Fruit fly (Drosophila melanogaster) whole organism, embryonic: ENCODE measurements around the gene CG15423.

ENCODE experiments used
- ATbp ChIP-seq: fragments of 200-800 bp; sonication (Bioruptor generic); optimal IDR thresholded peaks from 2 replicates; lab custom pipeline; 2017; ENCODE audit warnings: missing biosample characterization, mild to moderate bottlenecking, missing genetic modification characterization, missing genetic modification reagents
- C15 ChIP-seq: fragments of 200-800 bp; sonication (Bioruptor generic); IDR thresholded peaks from 3 replicates; pipeline ENCODE4 v1.3.6; 2022; ENCODE audit warnings: missing biosample characterization, missing genetic modification characterization
- CG10209 ChIP-seq: fragments of 200-800 bp; sonication (Bioruptor generic); optimal IDR thresholded peaks from 3 replicates; lab custom pipeline; 2017; ENCODE audit warnings: missing biosample characterization, mild to moderate bottlenecking, missing genetic modification characterization, missing genetic modification reagents
- CG10321 ChIP-seq: fragments of 200-800 bp; sonication (Bioruptor generic); IDR thresholded peaks from 2 replicates; pipeline ENCODE4 v1.3.6; 2022; ENCODE audit warnings: missing biosample characterization, missing genetic modification characterization
- CG10462 ChIP-seq: fragments of 200-800 bp; sonication (Bioruptor generic); optimal IDR thresholded peaks from 2 replicates; lab custom pipeline; 2016; ENCODE audit warnings: missing biosample characterization, missing genetic modification characterization
- CG11093 ChIP-seq: fragments of 200-800 bp; sonication (Bioruptor generic); IDR thresholded peaks from 3 replicates; pipeline ENCODE4 v1.3.6; 2022; ENCODE audit warnings: missing biosample characterization, missing genetic modification characterization
- CG11695 ChIP-seq: fragments of 200-800 bp; sonication (Bioruptor generic); IDR thresholded peaks from 3 replicates; pipeline ENCODE4 v1.3.6; 2022; ENCODE audit warnings: missing biosample characterization, missing genetic modification characterization
- CG12071 ChIP-seq: fragments of 200-800 bp; sonication (Bioruptor generic); optimal IDR thresholded peaks from 3 replicates; lab custom pipeline; 2018; ENCODE audit warnings: missing biosample characterization, mild to moderate bottlenecking, missing genetic modification characterization
- CG12155 ChIP-seq: fragments of 200-800 bp; sonication (Bioruptor generic); optimal IDR thresholded peaks from 3 replicates; lab custom pipeline; 2016; ENCODE audit warnings: missing biosample characterization, missing genetic modification characterization
- CG17359 ChIP-seq: fragments of 200-800 bp; sonication (Bioruptor generic); optimal IDR thresholded peaks from 3 replicates; lab custom pipeline; 2018; ENCODE audit warnings: missing biosample characterization, mild to moderate bottlenecking, missing genetic modification characterization, moderate library complexity
- CG1832 ChIP-seq: fragments of 200-800 bp; sonication (Bioruptor generic); optimal IDR thresholded peaks from 2 replicates; lab custom pipeline; 2017; ENCODE audit warnings: missing biosample characterization, mild to moderate bottlenecking, missing genetic modification characterization, inconsistent platforms
- CG18476 ChIP-seq: fragments of 200-800 bp; sonication (Bioruptor generic); optimal IDR thresholded peaks from 2 replicates; lab custom pipeline; 2016; ENCODE audit warnings: missing biosample characterization, mild to moderate bottlenecking, missing genetic modification characterization
- CG30020 ChIP-seq: fragments of 200-800 bp; optimal IDR thresholded peaks from 2 replicates; lab custom pipeline; 2019; ENCODE audit warnings: missing biosample characterization, mild to moderate bottlenecking, missing genetic modification characterization, moderate library complexity
- CG31441 ChIP-seq: fragments of 200-800 bp; sonication (Bioruptor generic); IDR thresholded peaks from 2 replicates; pipeline ENCODE4 v1.3.6; 2022; ENCODE audit warnings: missing biosample characterization, missing genetic modification characterization
- CG4707 ChIP-seq: fragments of 200-800 bp; sonication (Bioruptor generic); optimal IDR thresholded peaks from 2 replicates; lab custom pipeline; 2018; ENCODE audit warnings: missing biosample characterization, mild to moderate bottlenecking, missing genetic modification characterization, moderate library complexity
- CG6689 ChIP-seq: fragments of 200-800 bp; sonication (Bioruptor generic); IDR thresholded peaks from 2 replicates; pipeline ENCODE4 v1.3.6; 2022; ENCODE audit warnings: missing biosample characterization, missing genetic modification characterization
- CG8765 ChIP-seq: fragments of 200-800 bp; sonication (Bioruptor generic); IDR thresholded peaks from 2 replicates; pipeline ENCODE4 v1.3.6; 2022; ENCODE audit warnings: missing biosample characterization, missing genetic modification characterization
- CG8924 ChIP-seq: fragments of 200-800 bp; optimal IDR thresholded peaks from 3 replicates; lab custom pipeline; 2019; ENCODE audit warnings: missing biosample characterization, mild to moderate bottlenecking, missing genetic modification characterization, moderate library complexity
- CG9609 ChIP-seq: fragments of 200-800 bp; sonication (Bioruptor generic); optimal IDR thresholded peaks from 3 replicates; lab custom pipeline; 2016; ENCODE audit warnings: missing biosample characterization, missing genetic modification characterization
- CHES-1-like ChIP-seq: fragments of 200-800 bp; sonication (Bioruptor generic); optimal IDR thresholded peaks from 2 replicates; lab custom pipeline; 2016; ENCODE audit warnings: missing biosample characterization, missing genetic modification characterization
- D ChIP-seq, 2 experiments: fragments of 200-800 bp in 1 of 2; fragments of >200 bp in 1 of 2; sonication (Bioruptor generic) in 1 of 2; optimal IDR thresholded peaks; 2 replicates in 1 of 2; 3 replicates in 1 of 2; lab custom pipeline; 2017; ENCODE audit warnings: mild to moderate bottlenecking in 1 of 2, missing biosample characterization in 1 of 2, missing genetic modification characterization in 1 of 2, missing genetic modification reagents in 1 of 2
- Dip3 ChIP-seq: fragments of 200-800 bp; sonication (Bioruptor generic); optimal IDR thresholded peaks from 3 replicates; lab custom pipeline; 2016; ENCODE audit warnings: missing biosample characterization, missing genetic modification characterization
- Hsf ChIP-seq: fragments of 200-800 bp; sonication (Bioruptor generic); optimal IDR thresholded peaks from 3 replicates; lab custom pipeline; 2016; ENCODE audit warnings: missing biosample characterization, missing genetic modification characterization
- Kr ChIP-seq: fragments of 200-800 bp; sonication (Bioruptor generic); optimal IDR thresholded peaks from 2 replicates; lab custom pipeline; 2017; ENCODE audit warnings: missing biosample characterization, mild to moderate bottlenecking, missing genetic modification characterization
- MBD-R2 ChIP-seq: fragments of 200-800 bp; sonication (Bioruptor generic); IDR thresholded peaks from 2 replicates; pipeline ENCODE4 v1.3.6; 2022; ENCODE audit warnings: missing biosample characterization, missing genetic modification characterization
- NFAT ChIP-seq: fragments of 200-800 bp; sonication (Bioruptor generic); IDR thresholded peaks from 2 replicates; pipeline ENCODE4 v1.3.6; 2022; ENCODE audit warnings: missing biosample characterization, missing genetic modification characterization
- Optix ChIP-seq: fragments of 200-800 bp; sonication (Bioruptor generic); IDR thresholded peaks from 3 replicates; pipeline ENCODE4 v1.3.6; 2022; ENCODE audit warnings: missing biosample characterization, missing genetic modification characterization
- PHDP ChIP-seq: fragments of 200-800 bp; sonication (Bioruptor generic); optimal IDR thresholded peaks from 3 replicates; lab custom pipeline; 2018; ENCODE audit warnings: missing biosample characterization, mild to moderate bottlenecking, missing genetic modification characterization, moderate library complexity
- Rfx ChIP-seq: fragments of 200-800 bp; sonication (Bioruptor generic); IDR thresholded peaks from 2 replicates; pipeline ENCODE4 v1.3.6; 2022; ENCODE audit warnings: missing biosample characterization, missing genetic modification characterization
- Taf1 ChIP-seq: fragments of 200-800 bp; sonication (Bioruptor generic); IDR thresholded peaks from 2 replicates; pipeline ENCODE4 v1.3.6; 2022; ENCODE audit warnings: missing biosample characterization, missing genetic modification characterization
- Xrp1 ChIP-seq: fragments of 200-800 bp; sonication (Bioruptor generic); IDR thresholded peaks from 2 replicates; pipeline ENCODE4 v1.3.6; 2022; ENCODE audit warnings: missing biosample characterization, missing genetic modification characterization
- bab2 ChIP-seq: fragments of 200-800 bp; sonication (Bioruptor generic); optimal IDR thresholded peaks from 2 replicates; lab custom pipeline; 2016; ENCODE audit warnings: missing biosample characterization, missing genetic modification characterization
- bcd ChIP-seq: fragments of 200-800 bp; sonication (Bioruptor generic); optimal IDR thresholded peaks from 2 replicates; lab custom pipeline; 2017; ENCODE audit warnings: missing biosample characterization, mild to moderate bottlenecking, missing genetic modification characterization
- cas ChIP-seq: fragments of 200-800 bp; sonication (Bioruptor generic); IDR thresholded peaks from 2 replicates; pipeline ENCODE4 v1.3.6; 2022; ENCODE audit warnings: missing biosample characterization, missing genetic modification characterization
- caup ChIP-seq: fragments of 200-800 bp; sonication (Bioruptor generic); optimal IDR thresholded peaks from 3 replicates; lab custom pipeline; 2017; ENCODE audit warnings: missing biosample characterization, mild to moderate bottlenecking, missing genetic modification characterization, moderate library complexity; ENCODE audit not compliant: severe bottlenecking
- dysf ChIP-seq: fragments of 200-800 bp; sonication (Bioruptor generic); IDR thresholded peaks from 3 replicates; pipeline ENCODE4 v1.3.6; 2022; ENCODE audit warnings: missing biosample characterization, missing genetic modification characterization
- esg ChIP-seq: fragments of 200-800 bp; sonication (Bioruptor generic); conservative IDR thresholded peaks from 2 replicates; pipeline ENCODE4 v1.3.6; 2022; ENCODE audit warnings: missing biosample characterization, missing genetic modification characterization
- ham ChIP-seq: fragments of 200-800 bp; sonication (Bioruptor generic); IDR thresholded peaks from 2 replicates; pipeline ENCODE4 v1.3.6; 2022; ENCODE audit warnings: missing biosample characterization, missing genetic modification characterization
- ind ChIP-seq: fragments of 200-800 bp; sonication (Bioruptor generic); optimal IDR thresholded peaks from 3 replicates; lab custom pipeline; 2016; ENCODE audit warnings: missing biosample characterization, missing genetic modification characterization
- inv ChIP-seq: fragments of 200-800 bp; sonication (Bioruptor generic); IDR thresholded peaks from 2 replicates; pipeline ENCODE4 v1.3.6; 2022; ENCODE audit warnings: missing biosample characterization, missing genetic modification characterization; ENCODE audit not compliant: partially characterized antibody
- oc ChIP-seq: fragments of 200-800 bp; sonication (Bioruptor generic); optimal IDR thresholded peaks from 2 replicates; lab custom pipeline; 2018; ENCODE audit warnings: missing biosample characterization, mild to moderate bottlenecking, missing genetic modification characterization, moderate library complexity
- psq ChIP-seq: fragments of 200-800 bp; sonication (Bioruptor generic); optimal IDR thresholded peaks from 2 replicates; lab custom pipeline; 2017; ENCODE audit warnings: missing biosample characterization, missing genetic modification characterization
- sd ChIP-seq: fragments of 200-800 bp; sonication (Bioruptor generic); optimal IDR thresholded peaks from 3 replicates; lab custom pipeline; 2018; ENCODE audit warnings: missing biosample characterization, mild to moderate bottlenecking, missing genetic modification characterization, moderate library complexity
- sens ChIP-seq: fragments of 200-800 bp; sonication (Bioruptor generic); peaks from one replicate; lab custom pipeline; 2016; ENCODE audit warnings: missing biosample characterization, missing genetic modification characterization
- sisA ChIP-seq: fragments of 200-800 bp; sonication (Bioruptor generic); IDR thresholded peaks from 2 replicates; pipeline ENCODE4 v1.3.6; 2022; ENCODE audit warnings: missing biosample characterization, missing genetic modification characterization
- sob ChIP-seq: fragments of 200-800 bp; sonication (Bioruptor generic); IDR thresholded peaks from 2 replicates; pipeline ENCODE4 v1.3.6; 2022; ENCODE audit warnings: missing biosample characterization, missing genetic modification characterization
- tap ChIP-seq: fragments of 200-800 bp; optimal IDR thresholded peaks from 3 replicates; lab custom pipeline; 2019; ENCODE audit warnings: missing biosample characterization, mild to moderate bottlenecking, missing genetic modification characterization, moderate library complexity
- vvl ChIP-seq: fragments of 200-800 bp; sonication (Bioruptor generic); IDR thresholded peaks from 2 replicates; pipeline ENCODE4 v1.3.6; 2022; ENCODE audit warnings: missing biosample characterization, missing genetic modification characterization
- wor ChIP-seq: fragments of 200-800 bp; sonication (Bioruptor generic); IDR thresholded peaks from 2 replicates; pipeline ENCODE4 v1.3.6; 2022; ENCODE audit warnings: missing biosample characterization, missing genetic modification characterization
- zfh2 ChIP-seq: fragments of 200-800 bp; sonication (Bioruptor generic); optimal IDR thresholded peaks from 2 replicates; lab custom pipeline; 2016; ENCODE audit warnings: missing biosample characterization, missing genetic modification characterization

The CG15423 gene

dm6 chr2L:4053421-4054091 lies 47.7 kb downstream of the CG15423 start (continued):
- peak; percentile 61 for TF ChIP-seq Rfx (GFP tag; lab: Robert Waterston, UW)
- peak; percentile 65 for TF ChIP-seq Kr
- TF ChIP-seq PHDP (tag; lab: Kevin White, UChicago): peak; percentile 84
- no peak for TF ChIP-seq ham (GFP tag; lab: Robert Waterston, UW)
- TF ChIP-seq NFAT (GFP tag; lab: Robert Waterston, UW): no peak
- TF ChIP-seq tap: peak; percentile 70
- TF ChIP-seq C15 (GFP tag; lab: Robert Waterston, UW): 0 out of 3 replicates have a peak, but pooled peaks have one; percentile 36
- TF ChIP-seq CG10321 (GFP tag; lab: Robert Waterston, UW): no peak
- peak; percentile 65 for TF ChIP-seq esg (GFP tag; lab: Robert Waterston, UW)
- peak; percentile 89 for TF ChIP-seq CG31441 (GFP tag; lab: Robert Waterston, UW)
- peak; percentile 88 for TF ChIP-seq vvl (GFP tag; lab: Robert Waterston, UW)
- TF ChIP-seq D (optimal IDR thresholded peaks at IDR 0.05; lab: Kevin White, UChicago): no peak
- peak; percentile 81 for TF ChIP-seq D (GFP tag; optimal IDR thresholded peaks at IDR 0.05; lab: Kevin White, UChicago)
- peak; percentile 42 for TF ChIP-seq CG30020 (tag; lab: Kevin White, UChicago)
- no peak for TF ChIP-seq Dip3 (GFP tag; lab: Kevin White, UChicago)
- TF ChIP-seq bcd (GFP tag; lab: Kevin White, UChicago): peak; percentile 46
- peak; percentile 10 for TF ChIP-seq CHES-1-like (GFP tag; lab: Kevin White, UChicago)
- 0 out of 3 replicates have a peak, but pooled peaks have one; percentile 23 for TF ChIP-seq CG11093 (GFP tag; lab: Robert Waterston, UW)
- no peak for TF ChIP-seq cas (GFP tag; lab: Robert Waterston, UW)
- TF ChIP-seq CG8924: peak; percentile 90
- TF ChIP-seq CG9609: peak; percentile 8
- TF ChIP-seq ATbp (GFP tag; lab: Kevin White, UChicago): peak; percentile 81
- peak; percentile 75 for TF ChIP-seq sob (GFP tag; lab: Robert Waterston, UW)
- peak; percentile 60 for TF ChIP-seq CG4707 (GFP tag; lab: Kevin White, UChicago)
- no peak for TF ChIP-seq CG1832 (GFP tag; lab: Kevin White, UChicago)
- peak; percentile 88 for TF ChIP-seq psq (GFP tag; lab: Kevin White, UChicago)
- no peak for TF ChIP-seq CG12071 (GFP tag; lab: Kevin White, UChicago)
- no peak for TF ChIP-seq Optix (GFP tag; lab: Robert Waterston, UW)
- 0 out of 2 replicates have a peak, but pooled peaks have one; percentile 7 for TF ChIP-seq MBD-R2 (GFP tag; lab: Robert Waterston, UW)
- TF ChIP-seq zfh2 (GFP tag; lab: Kevin White, UChicago): no peak
- peak; percentile 78 for TF ChIP-seq CG17359 (tag; lab: Kevin White, UChicago)
- peak; percentile 32 for TF ChIP-seq ind (GFP tag; lab: Kevin White, UChicago)
- TF ChIP-seq CG10462 (GFP tag; lab: Kevin White, UChicago): peak; percentile 44
- peak; percentile 2 for TF ChIP-seq sd (tag; lab: Kevin White, UChicago)
- TF ChIP-seq Xrp1 (GFP tag; lab: Robert Waterston, UW): peak; percentile 92
- peak; percentile 75; the same call in 1 of the 2 replicates for TF ChIP-seq sisA
- no peak for TF ChIP-seq inv
- TF ChIP-seq CG6689 (GFP tag; lab: Robert Waterston, UW): peak; percentile 79
- TF ChIP-seq oc (tag; lab: Kevin White, UChicago): peak; percentile 84
- peak; percentile 59 for TF ChIP-seq CG10209
- peak; percentile 77 for TF ChIP-seq dysf (GFP tag; lab: Robert Waterston, UW)
- peak; percentile 31; the same call in 1 of the 2 replicates for TF ChIP-seq CG8765
- peak; percentile 50 for TF ChIP-seq CG12155 (GFP tag; lab: Kevin White, UChicago)
- TF ChIP-seq bab2 (GFP tag; lab: Kevin White, UChicago): peak; percentile 23
- peak; percentile 74 for TF ChIP-seq CG11695 (GFP tag; lab: Robert Waterston, UW)
- TF ChIP-seq sens (GFP tag; lab: Kevin White, UChicago): peak; percentile 96
- peak; percentile 7 for TF ChIP-seq caup (GFP tag; lab: Kevin White, UChicago)
- TF ChIP-seq Taf1 (GFP tag; lab: Robert Waterston, UW): no peak
- TF ChIP-seq CG18476 (GFP tag; lab: Kevin White, UChicago): peak; percentile 10
- peak; percentile 65 for TF ChIP-seq wor (GFP tag; lab: Robert Waterston, UW)
- peak; percentile 37 for TF ChIP-seq Hsf (GFP tag; lab: Kevin White, UChicago)
